Worm (Caenorhabditis elegans): ENCODE data around the gene oct-2.
A peak's percentile ranks its signal among the peaks of the same experiment; 100 is the strongest.

oct-2 gene

DNA sequence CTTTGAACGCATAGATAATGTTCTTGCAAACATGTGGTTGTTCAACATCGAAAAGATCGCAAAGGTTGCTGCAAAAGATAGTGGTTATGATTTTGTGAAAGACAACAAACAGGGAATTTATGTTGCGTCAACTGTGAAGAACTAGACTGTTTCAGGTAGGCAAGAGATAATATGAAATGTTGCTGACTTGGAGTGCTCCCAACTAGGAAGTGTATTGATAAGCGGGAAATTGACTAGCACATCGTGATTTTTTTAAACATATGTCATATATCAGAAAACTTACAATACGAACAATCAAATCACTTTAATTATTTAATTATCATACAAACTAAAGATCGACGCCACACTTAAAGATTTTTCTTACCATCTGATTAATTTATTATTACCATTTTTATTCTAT lies 23.0 kb upstream of the oct-2 start:
- TF ChIP-seq ceh-18 (tag; optimal IDR thresholded peaks at IDR 0.05) = no peak
- no peak for TF ChIP-seq nhr-11 (tag; optimal IDR thresholded peaks at IDR 0.05)
- TF ChIP-seq pat-9 (tag; optimal IDR thresholded peaks at IDR 0.05) = no peak
- TF ChIP-seq npax-4 (tag; optimal IDR thresholded peaks at IDR 0.05) = no peak
- TF ChIP-seq C38D4.7 (GFP tag; optimal IDR thresholded peaks at IDR 0.05) = no peak
- no peak for TF ChIP-seq ceh-31 (tag; optimal IDR thresholded peaks at IDR 0.05)
- no peak for TF ChIP-seq eyg-1 (tag; optimal IDR thresholded peaks at IDR 0.05)
- no peak for TF ChIP-seq T23F11.4 (GFP tag; optimal IDR thresholded peaks at IDR 0.05)
- TF ChIP-seq sdc-2 (tag; optimal IDR thresholded peaks at IDR 0.05) = no peak
- TF ChIP-seq ahr-1 (tag; optimal IDR thresholded peaks at IDR 0.05) = no peak
- TF ChIP-seq K09A11.1 (tag; optimal IDR thresholded peaks at IDR 0.05; ENCODE audit: insufficient read depth) = no peak
- no peak for TF ChIP-seq mec-3 (tag; optimal IDR thresholded peaks at IDR 0.05; ENCODE audit: borderline replicate concordance)
- no peak for TF ChIP-seq elt-4 (tag; optimal IDR thresholded peaks at IDR 0.05)
- no peak for TF ChIP-seq pha-4 (tag; optimal IDR thresholded peaks at IDR 0.05)
- no peak for TF ChIP-seq pqm-1 (tag; optimal IDR thresholded peaks at IDR 0.05)
- TF ChIP-seq ceh-14 (tag; optimal IDR thresholded peaks at IDR 0.05) = no peak

DNA sequence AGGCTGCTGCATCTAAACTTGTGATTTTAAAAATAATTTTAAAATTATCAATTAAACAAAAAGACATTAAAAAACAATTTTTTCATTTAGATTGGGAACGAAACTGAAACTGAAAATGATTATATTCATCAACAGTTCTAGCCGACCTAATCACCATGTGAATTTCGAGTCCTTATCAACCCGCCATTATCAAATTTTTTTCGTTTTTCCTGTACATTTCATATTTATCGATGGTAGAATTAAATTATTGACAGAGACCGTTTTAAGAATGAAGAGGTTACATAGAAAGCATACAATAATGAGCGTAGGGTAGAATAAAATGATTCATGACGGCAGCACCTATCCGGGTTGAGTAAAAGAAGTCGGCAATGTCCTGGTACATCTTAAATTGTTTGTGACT lies 22.0 kb upstream of the oct-2 start, which contains the start of gene asm-2:
Gene asm-2 (minus strand): TSS at position 12 of the 400 bp plus-strand sequence.
- TF ChIP-seq pros-1 (tag; optimal IDR thresholded peaks at IDR 0.05) (no peak), sox-4 (tag; optimal IDR thresholded peaks at IDR 0.05) (no peak), ceh-48 (tag; optimal IDR thresholded peaks at IDR 0.05) (no peak), ceh-6 (GFP tag; optimal IDR thresholded peaks at IDR 0.05) (no peak), pha-2 (tag; optimal IDR thresholded peaks at IDR 0.05) (no peak), sox-2 (GFP tag; IDR thresholded peaks at IDR 0.05) (no peak), K09A11.1 (tag; optimal IDR thresholded peaks at IDR 0.05; ENCODE audit: insufficient read depth) (no peak), ceh-22 (tag; optimal IDR thresholded peaks at IDR 0.05) (no peak), dve-1 (tag; optimal IDR thresholded peaks at IDR 0.05) (no peak), T23F11.4 (GFP tag; optimal IDR thresholded peaks at IDR 0.05) (no peak), C38D4.7 (GFP tag; optimal IDR thresholded peaks at IDR 0.05) (no peak), eyg-1 (tag; optimal IDR thresholded peaks at IDR 0.05) (no peak), odd-2 (tag; optimal IDR thresholded peaks at IDR 0.05) (no peak)

DNA sequence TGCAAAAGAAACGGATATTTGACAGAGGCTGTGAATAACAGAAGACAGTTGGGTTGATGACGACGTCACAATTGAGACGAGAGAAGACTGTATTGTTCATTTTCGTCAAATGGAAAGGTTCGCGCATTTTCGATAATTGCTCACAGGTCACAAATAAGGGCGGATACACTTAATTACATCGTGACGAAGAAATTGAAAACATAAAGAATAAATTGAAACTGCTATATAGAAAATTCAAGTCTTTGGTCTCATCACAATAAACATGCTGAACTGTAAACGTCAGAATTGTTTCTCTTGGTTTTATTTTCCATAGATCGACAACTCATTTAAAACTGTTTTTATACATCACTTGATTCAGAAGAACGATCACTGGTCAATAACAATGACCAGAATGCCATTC lies 19.4 kb upstream of the oct-2 start, which contains the start of gene ZK455.5:
Gene ZK455.5 (minus strand): TSS at position 101 of the 400 bp plus-strand sequence.
- TF ChIP-seq Y22D7AL.16 (tag; optimal IDR thresholded peaks at IDR 0.05) (no peak), ama-1 (optimal IDR thresholded peaks at IDR 0.05) (no peak), odd-2 (tag; optimal IDR thresholded peaks at IDR 0.05) (no peak), hlh-6 (tag; optimal IDR thresholded peaks at IDR 0.05) (no peak), madf-2 (tag; optimal IDR thresholded peaks at IDR 0.05) (no peak), ceh-22 (tag; optimal IDR thresholded peaks at IDR 0.05) (no peak), ref-2 (tag; optimal IDR thresholded peaks at IDR 0.05) (no peak), hlh-8 (tag; optimal IDR thresholded peaks at IDR 0.05) (no peak), ceh-48 (tag; optimal IDR thresholded peaks at IDR 0.05) (no peak), unc-42 (tag; optimal IDR thresholded peaks at IDR 0.05) (no peak), rnt-1 (tag; optimal IDR thresholded peaks at IDR 0.05) (no peak), pax-1 (tag; optimal IDR thresholded peaks at IDR 0.05) (no peak), fax-1 (tag; optimal IDR thresholded peaks at IDR 0.05) (no peak)

DNA sequence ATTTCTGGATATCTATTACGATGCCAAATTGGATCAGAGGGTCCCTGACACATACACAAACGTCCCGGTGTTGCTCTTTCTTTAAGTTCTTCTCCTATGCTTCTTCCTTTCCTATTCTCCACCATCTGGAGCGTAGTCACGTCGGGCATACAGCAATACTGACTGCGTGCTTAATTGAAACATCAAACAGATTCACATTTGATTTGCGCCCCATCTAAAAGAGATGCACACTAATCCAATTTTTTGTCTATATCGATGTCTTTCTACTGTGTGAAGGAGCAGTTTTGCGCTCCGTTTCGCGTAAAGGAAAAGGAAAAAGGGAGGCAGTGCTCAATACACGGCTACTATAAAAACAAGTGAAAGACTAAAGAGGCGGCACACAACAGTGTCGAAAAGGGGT lies 17.5 kb upstream of the oct-2 start:
- no peak for TF ChIP-seq ama-1 (optimal IDR thresholded peaks at IDR 0.05)
- TF ChIP-seq unc-42 (tag; optimal IDR thresholded peaks at IDR 0.05) = peak; percentile 87

DNA sequence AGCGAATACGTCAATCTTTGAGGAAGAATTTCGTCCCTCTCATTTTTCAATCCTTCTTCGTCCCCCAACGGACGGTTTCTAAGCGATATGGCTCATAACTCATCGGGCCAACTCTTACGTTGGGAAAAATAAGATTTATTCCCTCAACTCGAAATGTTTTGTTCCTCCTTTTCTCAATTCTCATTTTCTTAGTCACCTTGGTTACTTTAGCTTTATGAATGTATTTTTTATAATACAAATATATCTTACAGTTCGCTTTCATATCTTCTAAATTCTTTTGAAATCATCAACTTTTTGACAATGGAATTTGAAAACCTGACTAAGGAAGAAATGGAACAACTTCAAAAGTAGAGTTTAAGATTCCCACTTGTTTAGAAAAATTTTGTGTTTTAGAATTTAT lies 16.8 kb upstream of the oct-2 start, which contains the start of gene npr-9:
Gene npr-9 (plus strand): TSS at position 301 of the 400 bp plus-strand sequence.
- TF ChIP-seq fkh-6 (tag; optimal IDR thresholded peaks at IDR 0.05) = no peak
- no peak for TF ChIP-seq ceh-6 (GFP tag; optimal IDR thresholded peaks at IDR 0.05)

Data from whole organism, late embryonic.